Worm (Caenorhabditis elegans): ENCODE data around the gene T23G5.2.

ce11 chrIII:9224986-9225385 lies 11.1 kb downstream of the T23G5.2 start:
- TF ChIP-seq nhr-11 (tag; optimal IDR thresholded peaks at IDR 0.05): no peak
- TF ChIP-seq elt-2 (tag; optimal IDR thresholded peaks at IDR 0.05): no peak
- no peak for TF ChIP-seq lin-11 (tag; optimal IDR thresholded peaks at IDR 0.05)
- TF ChIP-seq ceh-6 (GFP tag; optimal IDR thresholded peaks at IDR 0.05): no peak
- no peak for TF ChIP-seq hlh-30 (tag; optimal IDR thresholded peaks at IDR 0.05; ENCODE audit: insufficient read depth)
- TF ChIP-seq pax-1 (tag; optimal IDR thresholded peaks at IDR 0.05): no peak
- no peak for TF ChIP-seq pqm-1 (tag; optimal IDR thresholded peaks at IDR 0.05)
- no peak for TF ChIP-seq unc-55 (GFP tag; optimal IDR thresholded peaks at IDR 0.05)

All from whole organism, late embryonic.